Worm (Caenorhabditis elegans) whole organism, L4 larva: ENCODE data around the gene clc-2.

ENCODE experiments used
- F44E2.7 ChIP-seq: fragments of 200-800 bp; sonication (Bioruptor generic); IDR thresholded peaks from 2 replicates; pipeline ENCODE4 v2.1.2; 2022; ENCODE audit warnings: missing genetic modification characterization, missing compliant biosample characterization
- F49E8.2 ChIP-seq: sonication (generic microtip); optimal IDR thresholded peaks from 2 replicates; lab custom pipeline; 2016; ENCODE audit warnings: missing compliant biosample characterization, mild to moderate bottlenecking, missing genetic modification characterization, borderline replicate concordance
- R02D3.7 ChIP-seq: fragments of 150-350 bp; sonication (generic microtip); optimal IDR thresholded peaks from 3 replicates; lab custom pipeline; 2014; ENCODE audit warnings: missing biosample characterization, missing genetic modification characterization
- T20F7.1 ChIP-seq: fragments of 200-800 bp; sonication (Bioruptor generic); optimal IDR thresholded peaks from 2 replicates; lab custom pipeline; 2018; ENCODE audit warnings: mild to moderate bottlenecking, missing genetic modification characterization, missing compliant biosample characterization
- Y48G9A.11 ChIP-seq: fragments of 200-800 bp; sonication (Bioruptor generic); IDR thresholded peaks from 2 replicates; pipeline ENCODE4 v1.3.6; 2022; ENCODE audit warnings: missing genetic modification reagents, missing genetic modification characterization, missing compliant biosample characterization
- Y5F2A.4 ChIP-seq: fragments of 200-800 bp; sonication (Bioruptor generic); optimal IDR thresholded peaks from 2 replicates; lab custom pipeline; 2018; ENCODE audit warnings: mild to moderate bottlenecking, missing genetic modification characterization, missing compliant biosample characterization
- Y75B8A.6 ChIP-seq: fragments of 200-800 bp; sonication (Bioruptor generic); IDR thresholded peaks from 2 replicates; pipeline ENCODE4 v1.3.6; 2022; ENCODE audit warnings: missing genetic modification reagents, missing genetic modification characterization, missing compliant biosample characterization
- ZK337.2 ChIP-seq: fragments of 200-800 bp; sonication (Bioruptor generic); IDR thresholded peaks from 2 replicates; pipeline ENCODE4 v1.3.6; 2022; ENCODE audit warnings: missing genetic modification reagents, missing genetic modification characterization, missing compliant biosample characterization
- ZK546.5 ChIP-seq, 2 experiments: sonication (generic microtip); optimal IDR thresholded peaks; 2 replicates each; lab custom pipeline; 2017; ENCODE audit warnings: missing biosample characterization in 2 of 2, missing genetic modification characterization in 2 of 2
- aha-1 ChIP-seq: fragments of 150-350 bp; peaks from one replicate; lab custom pipeline; 2014; ENCODE audit warnings: missing biosample characterization, missing genetic modification characterization
- attf-4 ChIP-seq: sonication (generic microtip); optimal IDR thresholded peaks from 3 replicates; lab custom pipeline; 2017; ENCODE audit warnings: missing biosample characterization, missing genetic modification characterization
- ceh-62 ChIP-seq: sonication (generic microtip); optimal IDR thresholded peaks from 2 replicates; lab custom pipeline; 2017; ENCODE audit warnings: missing biosample characterization, missing genetic modification characterization
- ces-1 ChIP-seq: fragments of 150-350 bp; sonication (generic microtip); optimal IDR thresholded peaks from 4 replicates; lab custom pipeline; 2014; ENCODE audit warnings: missing biosample characterization, missing genetic modification reagents, missing genetic modification characterization
- ctbp-1 ChIP-seq: fragments of 200-800 bp; sonication (Bioruptor generic); IDR thresholded peaks from 2 replicates; pipeline ENCODE4 v1.3.6; 2022; ENCODE audit warnings: missing genetic modification reagents, missing genetic modification characterization, missing compliant biosample characterization
- dmd-6 ChIP-seq: fragments of 200-800 bp; sonication (Bioruptor generic); IDR thresholded peaks from 2 replicates; pipeline ENCODE4 v1.3.6; 2022; ENCODE audit warnings: missing genetic modification reagents, missing genetic modification characterization, missing compliant biosample characterization
- dmd-9 ChIP-seq: fragments of 200-800 bp; sonication (Bioruptor generic); IDR thresholded peaks from 2 replicates; pipeline ENCODE4 v1.3.6; 2022; ENCODE audit warnings: missing genetic modification reagents, missing genetic modification characterization, missing compliant biosample characterization
- dpl-1 ChIP-seq: fragments of 150-350 bp; optimal IDR thresholded peaks from 2 replicates; lab custom pipeline; 2014; ENCODE audit warnings: missing biosample characterization, missing genetic modification reagents, missing genetic modification characterization
- dve-1 ChIP-seq: sonication (generic microtip); optimal IDR thresholded peaks from 2 replicates; lab custom pipeline; 2017; ENCODE audit warnings: antibody characterized with exemption, mild to moderate bottlenecking, missing genetic modification characterization, missing compliant biosample characterization; ENCODE audit not compliant: insufficient read depth
- fos-1 ChIP-seq: fragments of 150-350 bp; optimal IDR thresholded peaks from 2 replicates; lab custom pipeline; 2014; ENCODE audit warnings: missing biosample characterization, missing genetic modification characterization
- hlh-30 ChIP-seq: sonication (generic microtip); optimal IDR thresholded peaks from 2 replicates; lab custom pipeline; 2017; ENCODE audit warnings: antibody characterized with exemption, mild to moderate bottlenecking, missing genetic modification characterization, missing compliant biosample characterization; ENCODE audit not compliant: insufficient read depth
- lim-7 ChIP-seq: fragments of 200-800 bp; sonication (Bioruptor generic); IDR thresholded peaks from 2 replicates; pipeline ENCODE4 v1.3.6; 2022; ENCODE audit warnings: missing genetic modification characterization, missing compliant biosample characterization
- lin-13 ChIP-seq: fragments of 150-350 bp; optimal IDR thresholded peaks from 2 replicates; lab custom pipeline; 2014; ENCODE audit warnings: missing biosample characterization, missing genetic modification reagents, missing genetic modification characterization
- lin-29 ChIP-seq: fragments of 200-800 bp; sonication (Bioruptor generic); IDR thresholded peaks from 2 replicates; pipeline ENCODE4 v1.3.6; 2022; ENCODE audit warnings: missing genetic modification reagents, missing genetic modification characterization, missing compliant biosample characterization
- lin-39 ChIP-seq: fragments of 150-350 bp; optimal IDR thresholded peaks from 2 replicates; lab custom pipeline; 2014; ENCODE audit warnings: missing biosample characterization, missing genetic modification reagents, missing genetic modification characterization
- lsy-2 ChIP-seq, 2 experiments: fragments of 150-350 bp in 1 of 2; sonication (generic microtip) in 1 of 2; optimal IDR thresholded peaks; 2 replicates each; lab custom pipeline; 2014 to 2017; ENCODE audit warnings: missing biosample characterization in 2 of 2, missing genetic modification characterization in 2 of 2
- madf-9 ChIP-seq: fragments of 200-800 bp; sonication (Bioruptor generic); conservative IDR thresholded peaks from 2 replicates; pipeline ENCODE4 v1.3.6; 2022; ENCODE audit warnings: missing genetic modification reagents, missing genetic modification characterization, missing compliant biosample characterization
- mdt-29 ChIP-seq: fragments of 200-800 bp; sonication (Bioruptor generic); IDR thresholded peaks from 2 replicates; pipeline ENCODE4 v1.3.6; 2022; ENCODE audit warnings: missing genetic modification reagents, missing genetic modification characterization, missing compliant biosample characterization
- mep-1 ChIP-seq: fragments of 150-350 bp; sonication (generic microtip); optimal IDR thresholded peaks from 3 replicates; lab custom pipeline; 2014; ENCODE audit warnings: missing biosample characterization, missing genetic modification characterization
- mes-2 ChIP-seq: sonication (generic microtip); optimal IDR thresholded peaks from 2 replicates; lab custom pipeline; 2016; ENCODE audit warnings: missing genotype, mild to moderate bottlenecking, missing genetic modification characterization, missing compliant biosample characterization; ENCODE audit not compliant: poor library complexity, severe bottlenecking
- mxl-3 ChIP-seq: fragments of 200-800 bp; sonication (Bioruptor generic); optimal IDR thresholded peaks from 2 replicates; lab custom pipeline; 2018; ENCODE audit warnings: mild to moderate bottlenecking, missing genetic modification characterization, missing compliant biosample characterization
- nhr-102 ChIP-seq: sonication (generic microtip); optimal IDR thresholded peaks from 2 replicates; lab custom pipeline; 2016; ENCODE audit warnings: mild to moderate bottlenecking, missing genetic modification characterization, moderate library complexity, missing compliant biosample characterization
- nhr-41 ChIP-seq: fragments of 200-800 bp; sonication (Bioruptor generic); IDR thresholded peaks from 2 replicates; pipeline ENCODE4 v1.3.6; 2022; ENCODE audit warnings: missing genetic modification reagents, missing genetic modification characterization, missing compliant biosample characterization
- nhr-6 ChIP-seq: fragments of 150-350 bp; optimal IDR thresholded peaks from 2 replicates; lab custom pipeline; 2014; ENCODE audit warnings: missing biosample characterization, missing genetic modification characterization
- nhr-76 ChIP-seq: fragments of 150-350 bp; optimal IDR thresholded peaks from 2 replicates; lab custom pipeline; 2014; ENCODE audit warnings: missing biosample characterization, missing genetic modification characterization
- nhr-77 ChIP-seq: fragments of 150-350 bp; optimal IDR thresholded peaks from 2 replicates; lab custom pipeline; 2014; ENCODE audit warnings: missing biosample characterization, missing genetic modification characterization
- pha-4 ChIP-seq, 2 experiments: fragments of 150-350 bp in 1 of 2; fragments of 200-800 bp in 1 of 2; sonication (Bioruptor generic) in 1 of 2; IDR thresholded peaks in 1 of 2; optimal IDR thresholded peaks in 1 of 2; 2 replicates each; pipeline versions ENCODE4 v1.3.6 to Lab custom; 2014 to 2022; ENCODE audit warnings: missing genetic modification characterization in 2 of 2, missing genetic modification reagents in 2 of 2, missing biosample characterization in 1 of 2, missing compliant biosample characterization in 1 of 2
- php-3 ChIP-seq: fragments of 200-800 bp; sonication (Bioruptor generic); IDR thresholded peaks from 2 replicates; pipeline ENCODE4 v1.3.6; 2022; ENCODE audit warnings: missing genetic modification reagents, missing genetic modification characterization, missing compliant biosample characterization
- saeg-2 ChIP-seq: fragments of 200-800 bp; sonication (Bioruptor generic); IDR thresholded peaks from 2 replicates; pipeline ENCODE4 v1.3.6; 2022; ENCODE audit warnings: missing genetic modification reagents, missing genetic modification characterization, missing compliant biosample characterization
- sdz-12 ChIP-seq: fragments of 200-800 bp; sonication (Bioruptor generic); optimal IDR thresholded peaks from 2 replicates; lab custom pipeline; 2018; ENCODE audit warnings: mild to moderate bottlenecking, missing genetic modification characterization, missing compliant biosample characterization
- skn-1 ChIP-seq: fragments of 150-350 bp; optimal IDR thresholded peaks from 2 replicates; lab custom pipeline; 2014; ENCODE audit warnings: missing biosample characterization, missing genetic modification characterization
- snpc-1.2 ChIP-seq: fragments of 200-800 bp; sonication (Bioruptor generic); IDR thresholded peaks from 2 replicates; pipeline ENCODE4 v1.3.6; 2022; ENCODE audit warnings: missing genetic modification reagents, missing genetic modification characterization, missing compliant biosample characterization
- unc-62 ChIP-seq, 3 experiments: fragments of 150-350 bp in 1 of 3; sonication (generic microtip); optimal IDR thresholded peaks in 2 of 3; peaks in 1 of 3; 1 replicate in 1 of 3; 2 replicates in 2 of 3; lab custom pipeline; 2014 to 2017; ENCODE audit warnings: missing biosample characterization in 3 of 3, missing genetic modification characterization in 3 of 3, missing genetic modification reagents in 3 of 3, missing genotype in 1 of 3
- vab-7 ChIP-seq: fragments of 200-800 bp; sonication (Bioruptor generic); IDR thresholded peaks from 2 replicates; pipeline ENCODE4 v1.3.6; 2022; ENCODE audit warnings: missing genetic modification reagents, missing genetic modification characterization, missing compliant biosample characterization
- zag-1 ChIP-seq: fragments of 150-350 bp; optimal IDR thresholded peaks from 2 replicates; lab custom pipeline; 2014; ENCODE audit warnings: missing biosample characterization, missing genetic modification characterization
- ztf-11 ChIP-seq: fragments of 150-350 bp; optimal IDR thresholded peaks from 2 replicates; lab custom pipeline; 2014; ENCODE audit warnings: missing biosample characterization, missing genetic modification characterization
- ztf-7 ChIP-seq: fragments of 150-350 bp; optimal IDR thresholded peaks from 2 replicates; lab custom pipeline; 2014; ENCODE audit warnings: missing biosample characterization, missing genetic modification characterization

Gene clc-2

ce11 chrX:7466682-7467081 is 35.4 kb downstream of the clc-2 start:
- no peak for TF ChIP-seq vab-7 (GFP tag; lab: Robert Waterston, UW)
- no peak for TF ChIP-seq madf-9 (GFP tag; lab: Robert Waterston, UW)
- no peak for TF ChIP-seq lin-39
- no peak for TF ChIP-seq mdt-29 (GFP tag; lab: Robert Waterston, UW)
- TF ChIP-seq nhr-41 = no peak
- TF ChIP-seq ztf-11 (tag; lab: Kevin White, UChicago) = no peak
- TF ChIP-seq dve-1 = no peak
- TF ChIP-seq aha-1 (tag; lab: Kevin White, UChicago) = no peak
- no peak for TF ChIP-seq dmd-6 (GFP tag; lab: Robert Waterston, UW)
- no peak for TF ChIP-seq T20F7.1 (GFP tag; lab: Kevin White, UChicago)
- no peak for TF ChIP-seq sdz-12 (GFP tag; lab: Kevin White, UChicago)
- TF ChIP-seq hlh-30 (tag; lab: Kevin White, UChicago) = no peak
- TF ChIP-seq mes-2 (tag; lab: Kevin White, UChicago) = no peak
- no peak for TF ChIP-seq skn-1 (tag; lab: Kevin White, UChicago)
- no peak for TF ChIP-seq nhr-102 (tag; lab: Kevin White, UChicago)
- TF ChIP-seq nhr-76 (tag; lab: Kevin White, UChicago) = no peak
- no peak for TF ChIP-seq fos-1 (tag; lab: Kevin White, UChicago)
- TF ChIP-seq unc-62 (GFP tag; optimal IDR thresholded peaks at IDR 0.05 in 1 of 2; lab: Kevin White, UChicago) = no peak
- no peak for TF ChIP-seq unc-62 (tag; optimal IDR thresholded peaks at IDR 0.05; lab: Kevin White, UChicago)
- no peak for TF ChIP-seq R02D3.7 (tag; lab: Kevin White, UChicago)

DNA sequence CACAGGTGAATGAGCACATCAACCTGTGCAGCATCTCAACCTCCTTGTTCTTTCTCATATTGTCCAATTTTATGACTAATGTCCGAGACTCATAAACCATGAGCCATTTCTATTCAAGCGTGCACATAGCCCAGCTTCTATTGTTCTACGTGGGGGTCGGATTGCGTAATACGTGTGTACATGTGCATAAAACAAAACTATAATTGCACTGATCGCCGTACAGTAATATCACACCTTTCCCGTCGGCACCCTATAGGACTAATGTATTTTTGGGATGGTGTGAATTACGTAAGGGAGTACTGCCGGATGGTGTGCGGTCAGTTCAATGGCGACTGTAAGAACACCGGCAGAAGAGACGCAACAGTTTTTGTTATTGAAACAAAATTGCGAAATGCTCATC is 38.6 kb downstream of the clc-2 start:
- no peak for TF ChIP-seq saeg-2 (GFP tag; lab: Robert Waterston, UW)
- TF ChIP-seq unc-62 (GFP tag; optimal IDR thresholded peaks at IDR 0.05 in 1 of 2; lab: Kevin White, UChicago) = no peak
- TF ChIP-seq unc-62 (tag; optimal IDR thresholded peaks at IDR 0.05; lab: Kevin White, UChicago) = no peak
- no peak for TF ChIP-seq pha-4 (GFP tag; IDR thresholded peaks at IDR 0.05; lab: Robert Waterston, UW)
- TF ChIP-seq pha-4 (tag; optimal IDR thresholded peaks at IDR 0.05; lab: Kevin White, UChicago) = no peak
- no peak for TF ChIP-seq nhr-6 (tag; lab: Kevin White, UChicago)
- TF ChIP-seq F44E2.7 (GFP tag; lab: Robert Waterston, UW) = no peak
- peak; percentile 27 for TF ChIP-seq mes-2 (tag; lab: Kevin White, UChicago)
- TF ChIP-seq ces-1 (GFP tag; lab: Kevin White, UChicago) = no peak
- peak; percentile 4 for TF ChIP-seq aha-1 (tag; lab: Kevin White, UChicago)
- no peak for TF ChIP-seq lim-7 (GFP tag; lab: Robert Waterston, UW)
- TF ChIP-seq ztf-7 (tag; lab: Kevin White, UChicago) = no peak

ce11 chrX:7474968-7475433 is 43.7 kb downstream of the clc-2 start, which contains the start of gene coh-1:
Gene coh-1, minus strand, starts transcription at chrX:7475018.
- TF ChIP-seq vab-7 (GFP tag; lab: Robert Waterston, UW) (no peak), lin-39 (no peak), aha-1 (tag; lab: Kevin White, UChicago) (peak; percentile 97), ZK546.5 (tag; optimal IDR thresholded peaks at IDR 0.05; lab: Kevin White, UChicago) (no peak), attf-4 (tag; lab: Kevin White, UChicago) (no peak), lin-29 (GFP tag; lab: Robert Waterston, UW) (no peak), mxl-3 (GFP tag; lab: Kevin White, UChicago) (no peak), snpc-1.2 (GFP tag; lab: Robert Waterston, UW) (no peak), dpl-1 (GFP tag; lab: Kevin White, UChicago) (peak; percentile 51), nhr-77 (tag; lab: Kevin White, UChicago) (no peak), Y5F2A.4 (GFP tag; lab: Kevin White, UChicago) (no peak), ZK337.2 (no peak), ceh-62 (tag; lab: Kevin White, UChicago) (no peak), F49E8.2 (no peak), mep-1 (tag; lab: Kevin White, UChicago) (peak; percentile 66), dmd-9 (no peak), sdz-12 (GFP tag; lab: Kevin White, UChicago) (no peak), lin-13 (GFP tag; lab: Kevin White, UChicago) (no peak), Y75B8A.6 (no peak), mes-2 (tag; lab: Kevin White, UChicago) (peak; percentile 66), zag-1 (no peak), lsy-2 (tag; optimal IDR thresholded peaks at IDR 0.05; lab: Kevin White, UChicago) (peak in 1 of 2 experiments; percentile 71), php-3 (GFP tag; lab: Robert Waterston, UW) (no peak), Y48G9A.11 (GFP tag; lab: Robert Waterston, UW) (no peak), ctbp-1 (no peak)
